Fruit fly (Drosophila melanogaster) whole organism, pupa: Measurements from ENCODE around the gene RIOK1.

Experiments
- CG10348 ChIP-seq: fragments of 200-800 bp; sonication (Bioruptor generic); IDR thresholded peaks from 2 replicates; pipeline ENCODE4 v1.3.6; 2022; ENCODE audit warnings: missing biosample characterization, missing genetic modification characterization
- CG12605 ChIP-seq: fragments of 200-800 bp; sonication (Bioruptor generic); IDR thresholded peaks from 2 replicates; pipeline ENCODE4 v1.3.6; 2022; ENCODE audit warnings: missing biosample characterization, missing genetic modification characterization
- CG13204 ChIP-seq: fragments of 200-800 bp; sonication (Bioruptor generic); optimal IDR thresholded peaks from 2 replicates; lab custom pipeline; 2018; ENCODE audit warnings: missing biosample characterization, mild to moderate bottlenecking, missing genetic modification characterization, moderate library complexity
- CG14655 ChIP-seq: fragments of 200-800 bp; sonication (Bioruptor generic); optimal IDR thresholded peaks from 3 replicates; lab custom pipeline; 2017; ENCODE audit warnings: mild to moderate bottlenecking, missing biosample characterization, missing genetic modification reagents, missing genetic modification characterization
- CG15710 ChIP-seq: fragments of 200-800 bp; sonication (Bioruptor generic); optimal IDR thresholded peaks from 2 replicates; lab custom pipeline; 2018; ENCODE audit warnings: missing biosample characterization, mild to moderate bottlenecking, missing genetic modification characterization, moderate library complexity
- CG17806 ChIP-seq: fragments of 200-800 bp; sonication (Bioruptor generic); optimal IDR thresholded peaks from 2 replicates; lab custom pipeline; 2018; ENCODE audit warnings: missing biosample characterization, mild to moderate bottlenecking, missing genetic modification characterization, moderate library complexity
- CG32121 ChIP-seq: fragments of 200-800 bp; sonication (Bioruptor generic); IDR thresholded peaks from 2 replicates; pipeline ENCODE4 v1.3.6; 2022; ENCODE audit warnings: missing biosample characterization, missing genetic modification characterization
- CG34367 ChIP-seq: fragments of 200-800 bp; sonication (Bioruptor generic); optimal IDR thresholded peaks from 2 replicates; lab custom pipeline; 2018; ENCODE audit warnings: missing biosample characterization, mild to moderate bottlenecking, missing genetic modification characterization
- CG4496 ChIP-seq: fragments of 200-800 bp; sonication (Bioruptor generic); IDR thresholded peaks from 3 replicates; pipeline ENCODE4 v1.3.6; 2022; ENCODE audit warnings: missing biosample characterization, missing genetic modification characterization
- CG8159 ChIP-seq: fragments of 200-800 bp; sonication (Bioruptor generic); optimal IDR thresholded peaks from 3 replicates; lab custom pipeline; 2018; ENCODE audit warnings: missing biosample characterization, mild to moderate bottlenecking, missing genetic modification characterization, moderate library complexity
- CG8301 ChIP-seq: fragments of 200-800 bp; sonication (Bioruptor generic); optimal IDR thresholded peaks from 2 replicates; lab custom pipeline; 2018; ENCODE audit warnings: missing biosample characterization, mild to moderate bottlenecking, missing genetic modification characterization
- CG9948 ChIP-seq: fragments of 200-800 bp; sonication (Bioruptor generic); optimal IDR thresholded peaks from 2 replicates; lab custom pipeline; 2018; ENCODE audit warnings: missing biosample characterization, mild to moderate bottlenecking, missing genetic modification characterization, moderate library complexity
- D1 ChIP-seq: fragments of 200-800 bp; sonication (Bioruptor generic); optimal IDR thresholded peaks from 2 replicates; lab custom pipeline; 2018; ENCODE audit warnings: missing biosample characterization, mild to moderate bottlenecking, missing genetic modification characterization, moderate library complexity
- EcR ChIP-seq: fragments of 200-800 bp; sonication (Bioruptor generic); optimal IDR thresholded peaks from 3 replicates; lab custom pipeline; 2019; ENCODE audit warnings: missing biosample characterization, missing genetic modification characterization, mild to moderate bottlenecking, moderate library complexity, missing genetic modification reagents
- Ets98B ChIP-seq: fragments of 200-800 bp; sonication (Bioruptor generic); IDR thresholded peaks from 2 replicates; pipeline ENCODE4 v1.3.6; 2022; ENCODE audit warnings: missing biosample characterization, missing genetic modification characterization
- Pif1A ChIP-seq: fragments of 200-800 bp; sonication (Bioruptor generic); optimal IDR thresholded peaks from 3 replicates; lab custom pipeline; 2016; ENCODE audit warnings: missing biosample characterization, missing genetic modification characterization
- Pif1B ChIP-seq: fragments of 200-800 bp; sonication (Bioruptor generic); optimal IDR thresholded peaks from 3 replicates; lab custom pipeline; 2016; ENCODE audit warnings: missing biosample characterization, missing genetic modification characterization
- Snoo ChIP-seq: fragments of 200-800 bp; sonication (Bioruptor generic); optimal IDR thresholded peaks from 3 replicates; lab custom pipeline; 2017; ENCODE audit warnings: missing biosample characterization, mild to moderate bottlenecking, missing genetic modification characterization, inconsistent platforms
- fd96Ca ChIP-seq: fragments of 200-800 bp; sonication (Bioruptor generic); IDR thresholded peaks from 3 replicates; pipeline ENCODE4 v1.3.6; 2022; ENCODE audit warnings: missing biosample characterization, missing genetic modification characterization
- gl ChIP-seq: fragments of 200-800 bp; sonication (Bioruptor generic); optimal IDR thresholded peaks from 2 replicates; lab custom pipeline; 2018; ENCODE audit warnings: missing biosample characterization, mild to moderate bottlenecking, missing genetic modification characterization
- rn ChIP-seq: fragments of 200-800 bp; sonication (Bioruptor generic); IDR thresholded peaks from 2 replicates; pipeline ENCODE4 v1.3.6; 2022; ENCODE audit warnings: missing biosample characterization, missing genetic modification characterization

Gene RIOK1

DNA sequence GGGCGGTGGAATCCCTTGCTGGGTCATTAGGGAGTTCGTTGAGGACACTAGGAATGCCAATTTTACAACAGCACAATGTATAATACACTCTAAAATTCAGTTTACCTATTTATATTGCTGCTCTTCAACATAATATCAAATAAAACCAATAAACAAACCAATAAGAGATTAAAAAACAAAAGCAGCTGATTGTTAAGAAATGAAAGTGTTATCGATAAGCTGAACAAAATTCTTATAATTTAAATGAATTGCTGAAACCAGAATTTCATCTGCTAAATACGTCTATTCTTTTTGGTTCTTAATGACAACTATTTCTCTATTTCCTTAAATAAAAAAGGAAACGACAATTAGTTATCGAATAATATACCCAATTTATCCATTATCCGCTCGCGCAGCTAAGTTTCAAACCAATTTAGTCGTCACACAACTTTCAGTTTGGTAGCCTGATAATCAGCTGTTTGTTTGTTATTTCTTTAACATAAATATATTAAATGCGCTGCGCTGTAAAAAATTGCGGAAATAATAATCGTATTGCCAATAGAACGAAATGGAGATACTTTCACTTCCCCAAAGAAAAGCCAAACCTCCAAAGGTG is 43.0 kb upstream of the RIOK1 start, which contains the start of the genes Pldn and CG14135:
Gene Pldn, minus strand, starts transcription at position 197 of the 595 bp plus-strand sequence.
Gene CG14135, plus strand, starts transcription at position 369 of the 595 bp plus-strand sequence.
- no peak for TF ChIP-seq CG17806 (tag; lab: Kevin White, UChicago)
- TF ChIP-seq CG14655: no peak
- TF ChIP-seq D1: peak; percentile 12
- TF ChIP-seq CG32121 (GFP tag; lab: Robert Waterston, UW): no peak
- no peak for TF ChIP-seq CG9948 (tag; lab: Kevin White, UChicago)
- no peak for TF ChIP-seq CG12605
- TF ChIP-seq CG8159: no peak

DNA sequence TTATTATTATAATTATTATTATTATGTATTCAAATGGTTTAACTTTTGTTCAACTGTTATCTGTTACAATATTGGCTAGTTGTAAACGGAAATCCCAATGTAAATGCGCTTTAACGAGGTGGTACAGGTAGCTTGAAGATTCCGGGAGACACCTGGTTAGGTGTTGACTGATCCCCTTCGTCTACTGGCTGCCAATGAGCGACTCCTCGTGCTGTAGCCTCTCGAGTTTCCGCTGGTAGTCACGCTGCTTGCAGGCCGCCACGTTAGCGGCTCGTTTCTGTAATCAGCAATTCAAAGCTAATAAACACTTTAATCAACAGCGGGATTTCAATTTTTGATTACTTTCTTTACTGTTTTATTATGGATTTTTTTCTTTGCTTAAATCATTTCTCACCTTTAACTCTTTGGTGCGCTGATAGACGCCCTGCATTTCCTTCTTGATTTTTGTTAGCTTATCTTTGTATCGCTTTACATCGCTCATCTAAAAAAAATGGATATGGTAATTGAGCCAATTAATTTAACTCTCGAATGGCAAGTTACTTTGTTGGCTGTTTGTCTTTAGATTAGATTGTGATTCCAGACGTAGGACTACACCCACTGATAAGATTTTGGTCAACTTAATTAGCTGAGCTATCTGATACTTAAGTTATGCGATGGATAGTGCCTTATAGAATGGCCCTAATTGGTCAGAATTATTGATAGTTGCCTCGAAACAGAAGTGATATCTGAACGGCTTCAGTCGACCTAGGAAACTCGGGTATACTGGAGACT is 41.7 kb upstream of the RIOK1 start:
- TF ChIP-seq CG34367 (tag; lab: Kevin White, UChicago) (no peak), CG17806 (tag; lab: Kevin White, UChicago) (no peak), CG14655 (no peak), rn (GFP tag; lab: Robert Waterston, UW) (no peak)

DNA sequence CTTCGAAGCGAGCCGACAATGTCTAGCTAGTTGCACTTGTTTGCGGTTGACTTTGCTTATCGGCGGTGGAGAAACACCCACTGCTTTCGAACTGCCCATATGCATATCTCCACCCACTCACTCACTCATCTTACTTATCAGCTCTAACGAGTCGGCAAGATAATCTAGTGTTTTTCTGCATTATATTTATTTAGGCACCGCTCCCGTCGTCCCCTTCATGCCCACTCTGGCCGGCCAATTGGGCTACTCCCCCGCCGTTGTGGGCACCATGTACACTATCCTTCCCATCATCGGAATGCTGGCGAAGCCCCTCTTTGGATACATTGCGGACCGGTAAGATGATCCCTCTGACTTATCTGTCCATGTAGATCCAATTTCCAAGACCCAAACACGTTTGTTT is 37.6 kb upstream of the RIOK1 start:
- TF ChIP-seq rn (GFP tag; lab: Robert Waterston, UW) (no peak), Snoo (tag; lab: Kevin White, UChicago) (no peak), CG17806 (tag; lab: Kevin White, UChicago) (no peak), CG4496 (GFP tag; lab: Robert Waterston, UW) (no peak), gl (tag; lab: Kevin White, UChicago) (no peak), CG32121 (GFP tag; lab: Robert Waterston, UW) (no peak), CG10348 (GFP tag; lab: Robert Waterston, UW) (no peak), CG12605 (no peak), CG13204 (GFP tag; lab: Kevin White, UChicago) (no peak), CG15710 (tag; lab: Kevin White, UChicago) (no peak), CG8159 (no peak), CG14655 (no peak), Pif1A (GFP tag; lab: Kevin White, UChicago) (no peak), EcR (GFP tag; lab: Kevin White, UChicago) (no peak), Pif1B (GFP tag; lab: Kevin White, UChicago) (no peak)

DNA sequence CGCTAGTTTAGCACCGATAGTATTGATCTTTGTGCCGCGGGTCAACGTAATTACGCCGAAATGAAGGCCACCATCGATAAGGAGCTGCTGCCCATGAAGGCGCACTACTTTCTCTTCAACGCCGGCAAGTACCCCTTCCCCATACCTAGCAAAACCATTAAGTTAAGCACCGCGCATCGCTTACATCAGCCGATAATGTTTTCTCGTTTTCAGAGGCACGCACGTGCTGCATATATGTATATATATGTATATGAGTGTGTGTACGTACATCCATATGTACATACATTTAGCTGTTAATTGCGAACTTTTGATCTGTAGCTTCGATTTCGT is 36.2 kb upstream of the RIOK1 start:
- no peak for TF ChIP-seq D1
- no peak for TF ChIP-seq CG34367 (tag; lab: Kevin White, UChicago)
- no peak for TF ChIP-seq CG12605
- no peak for TF ChIP-seq CG8159
- TF ChIP-seq CG9948 (tag; lab: Kevin White, UChicago): no peak
- TF ChIP-seq Pif1A (GFP tag; lab: Kevin White, UChicago): no peak
- no peak for TF ChIP-seq gl (tag; lab: Kevin White, UChicago)
- TF ChIP-seq rn (GFP tag; lab: Robert Waterston, UW): no peak
- no peak for TF ChIP-seq CG15710 (tag; lab: Kevin White, UChicago)
- TF ChIP-seq CG17806 (tag; lab: Kevin White, UChicago): no peak
- TF ChIP-seq Ets98B (GFP tag; lab: Robert Waterston, UW): no peak
- no peak for TF ChIP-seq Pif1B (GFP tag; lab: Kevin White, UChicago)
- TF ChIP-seq CG10348 (GFP tag; lab: Robert Waterston, UW): no peak
- no peak for TF ChIP-seq CG13204 (GFP tag; lab: Kevin White, UChicago)
- no peak for TF ChIP-seq Snoo (tag; lab: Kevin White, UChicago)
- TF ChIP-seq CG4496 (GFP tag; lab: Robert Waterston, UW): no peak
- no peak for TF ChIP-seq CG14655
- no peak for TF ChIP-seq fd96Ca
- no peak for TF ChIP-seq CG32121 (GFP tag; lab: Robert Waterston, UW)

DNA sequence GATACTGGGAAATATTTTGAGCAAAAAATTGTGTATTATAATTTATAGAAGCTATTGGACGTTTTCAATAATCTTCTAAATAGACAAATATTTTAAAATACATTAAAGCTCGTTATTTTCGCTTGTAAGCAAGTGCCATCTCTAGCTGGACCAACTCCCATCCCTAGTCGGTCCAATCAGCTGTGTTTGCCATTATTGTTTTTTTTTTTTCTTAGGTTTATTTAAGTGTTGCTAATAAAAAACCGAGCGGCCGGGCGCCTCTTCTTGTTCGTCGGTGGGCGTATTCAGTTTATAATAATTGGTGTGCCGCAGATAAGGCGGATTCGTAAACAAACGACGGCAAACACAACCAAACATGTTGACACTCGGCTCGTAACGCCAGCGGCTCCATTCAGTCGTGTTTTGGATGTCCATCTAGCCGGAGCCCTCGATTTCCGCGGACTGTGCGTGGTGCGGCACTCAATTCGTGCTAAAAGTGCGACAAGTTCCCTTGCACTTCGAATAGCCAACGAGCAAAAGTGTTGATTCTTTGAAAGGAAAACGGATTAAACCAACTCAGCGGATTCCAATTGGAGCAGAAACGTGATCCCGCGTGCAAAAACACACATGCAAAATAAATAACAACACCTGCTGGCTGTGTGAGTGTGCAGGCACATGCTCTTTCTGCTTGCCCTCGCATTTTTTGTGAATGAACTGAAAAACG is 35.7 kb upstream of the RIOK1 start, which contains the start of gene Sugb:
Gene Sugb, plus strand, starts transcription at position 162 of the 703 bp plus-strand sequence.
- TF ChIP-seq CG4496 (GFP tag; lab: Robert Waterston, UW): peak; percentile 81
- peak; percentile 60 for TF ChIP-seq Pif1B (GFP tag; lab: Kevin White, UChicago)
- peak; percentile 30 for TF ChIP-seq CG17806 (tag; lab: Kevin White, UChicago)
- no peak for TF ChIP-seq CG8301 (tag; lab: Kevin White, UChicago)
- no peak for TF ChIP-seq CG14655
- TF ChIP-seq D1: peak; percentile 16
- TF ChIP-seq CG12605: peak; percentile 74
- TF ChIP-seq fd96Ca: no peak; the same call in 1 of the 3 replicates
- peak; percentile 82 for TF ChIP-seq Ets98B (GFP tag; lab: Robert Waterston, UW)
- no peak for TF ChIP-seq rn (GFP tag; lab: Robert Waterston, UW)
- TF ChIP-seq CG13204 (GFP tag; lab: Kevin White, UChicago): no peak
- TF ChIP-seq EcR (GFP tag; lab: Kevin White, UChicago): peak; percentile 16
- no peak for TF ChIP-seq gl (tag; lab: Kevin White, UChicago)
- peak; percentile 82 for TF ChIP-seq Pif1A (GFP tag; lab: Kevin White, UChicago)
- TF ChIP-seq CG15710 (tag; lab: Kevin White, UChicago): peak; percentile 56
- peak; percentile 57 for TF ChIP-seq CG34367 (tag; lab: Kevin White, UChicago)
- peak; percentile 81 for TF ChIP-seq CG32121 (GFP tag; lab: Robert Waterston, UW)
- TF ChIP-seq Snoo (tag; lab: Kevin White, UChicago): peak; percentile 51
